Fruit fly (Drosophila melanogaster) whole organism, embryonic: Measurements from ENCODE around the gene CG32452.

Experiments used
- BtbVII ChIP-seq: fragments of 200-800 bp; sonication (Bioruptor generic); optimal IDR thresholded peaks from 3 replicates; lab custom pipeline; 2017; ENCODE audit warnings: missing biosample characterization, mild to moderate bottlenecking, missing genetic modification characterization
- CG10543 ChIP-seq: fragments of 200-800 bp; sonication (Bioruptor generic); optimal IDR thresholded peaks from 3 replicates; lab custom pipeline; 2017; ENCODE audit warnings: missing biosample characterization, mild to moderate bottlenecking, missing genetic modification characterization, moderate library complexity
- CG14710 ChIP-seq: fragments of 200-800 bp; sonication (Bioruptor generic); optimal IDR thresholded peaks from 3 replicates; lab custom pipeline; 2019; ENCODE audit warnings: missing biosample characterization, mild to moderate bottlenecking, missing genetic modification characterization, moderate library complexity
- CG15073 ChIP-seq: fragments of 200-800 bp; sonication (Bioruptor generic); optimal IDR thresholded peaks from 2 replicates; lab custom pipeline; 2016; ENCODE audit warnings: missing biosample characterization, missing genetic modification characterization
- CG15601 ChIP-seq: fragments of 200-800 bp; sonication (Bioruptor generic); optimal IDR thresholded peaks from 3 replicates; lab custom pipeline; 2019; ENCODE audit warnings: missing biosample characterization, mild to moderate bottlenecking, missing genetic modification characterization, moderate library complexity
- CG17361 ChIP-seq: fragments of 200-800 bp; sonication (Bioruptor generic); IDR thresholded peaks from 3 replicates; pipeline ENCODE4 v1.3.6; 2022; ENCODE audit warnings: missing biosample characterization, missing genetic modification characterization
- CG17568 ChIP-seq: fragments of 200-800 bp; sonication (Bioruptor generic); optimal IDR thresholded peaks from 2 replicates; lab custom pipeline; 2018; ENCODE audit warnings: missing biosample characterization, mild to moderate bottlenecking, missing genetic modification characterization, moderate library complexity
- CG2199 ChIP-seq: fragments of 200-800 bp; sonication (Bioruptor generic); IDR thresholded peaks from 3 replicates; pipeline ENCODE4 v1.3.6; 2022; ENCODE audit warnings: missing biosample characterization, missing genetic modification characterization
- CG2712 ChIP-seq: fragments of 200-800 bp; optimal IDR thresholded peaks from 3 replicates; lab custom pipeline; 2019; ENCODE audit warnings: missing biosample characterization, mild to moderate bottlenecking, missing genetic modification characterization, moderate library complexity
- CG34376 ChIP-seq: fragments of 200-800 bp; sonication (Bioruptor generic); optimal IDR thresholded peaks from 2 replicates; lab custom pipeline; 2018; ENCODE audit warnings: missing biosample characterization, mild to moderate bottlenecking, missing genetic modification characterization
- CG4360 ChIP-seq: fragments of 200-800 bp; sonication (Bioruptor generic); IDR thresholded peaks from 2 replicates; pipeline ENCODE4 v1.3.6; 2022; ENCODE audit warnings: missing biosample characterization, missing genetic modification characterization
- CG8281 ChIP-seq: fragments of 200-800 bp; sonication (Bioruptor generic); optimal IDR thresholded peaks from 2 replicates; lab custom pipeline; 2018; ENCODE audit warnings: missing biosample characterization, mild to moderate bottlenecking, missing genetic modification characterization, moderate library complexity
- CG8388 ChIP-seq: fragments of 200-800 bp; sonication (Bioruptor generic); optimal IDR thresholded peaks from 2 replicates; lab custom pipeline; 2019; ENCODE audit warnings: missing biosample characterization, mild to moderate bottlenecking, missing genetic modification characterization, moderate library complexity
- CG8944 ChIP-seq: fragments of 200-800 bp; sonication (Bioruptor generic); optimal IDR thresholded peaks from 3 replicates; lab custom pipeline; 2016; ENCODE audit warnings: missing biosample characterization, missing genetic modification characterization
- CTCF ChIP-seq: fragments of 200-800 bp; sonication (Bioruptor generic); optimal IDR thresholded peaks from 2 replicates; lab custom pipeline; 2017; ENCODE audit warnings: missing biosample characterization, mild to moderate bottlenecking, missing genetic modification characterization, moderate library complexity
- GATAe ChIP-seq: fragments of 200-800 bp; sonication (Bioruptor generic); conservative IDR thresholded peaks from 2 replicates; pipeline ENCODE4 v1.3.6; 2022; ENCODE audit warnings: missing biosample characterization, missing genetic modification characterization
- HmgZ ChIP-seq: fragments of 200-800 bp; sonication (Bioruptor generic); optimal IDR thresholded peaks from 2 replicates; lab custom pipeline; 2018; ENCODE audit warnings: missing biosample characterization, mild to moderate bottlenecking, missing genetic modification characterization
- Hr78 ChIP-seq, 2 experiments: fragments of 200-800 bp in 1 of 2; fragments of >200 bp in 1 of 2; sonication (Bioruptor generic) in 1 of 2; optimal IDR thresholded peaks; 2 replicates each; lab custom pipeline; 2017 to 2019; ENCODE audit warnings: missing biosample characterization in 2 of 2, missing genetic modification characterization in 2 of 2, mild to moderate bottlenecking in 1 of 2, moderate library complexity in 1 of 2
- Lhr ChIP-seq: fragments of 200-800 bp; sonication (Bioruptor generic); optimal IDR thresholded peaks from 3 replicates; lab custom pipeline; 2017; ENCODE audit warnings: mild to moderate bottlenecking, missing biosample characterization, missing genetic modification reagents, missing genetic modification characterization
- Med ChIP-seq: fragments of 200-800 bp; sonication (Bioruptor generic); peaks from one replicate; lab custom pipeline; 2016; ENCODE audit warnings: missing biosample characterization, missing genetic modification characterization, mild to moderate bottlenecking, inconsistent platforms, moderate library complexity
- Pdp1 ChIP-seq, 2 experiments: fragments of 200-800 bp; sonication (Bioruptor generic); optimal IDR thresholded peaks; 3 replicates each; lab custom pipeline; 2016; ENCODE audit warnings: missing biosample characterization in 2 of 2, missing genetic modification characterization in 2 of 2, mild to moderate bottlenecking in 1 of 2, moderate library complexity in 1 of 2
- Six4 ChIP-seq: fragments of 200-800 bp; sonication (Bioruptor generic); optimal IDR thresholded peaks from 2 replicates; lab custom pipeline; 2016; ENCODE audit warnings: missing biosample characterization, missing genetic modification characterization
- Trl ChIP-seq, 3 experiments: fragments of >200 bp in 2 of 3; fragments of 200-800 bp in 1 of 3; sonication (Bioruptor generic) in 1 of 3; optimal IDR thresholded peaks; 2 replicates in 1 of 3; 3 replicates in 2 of 3; lab custom pipeline; 2016 to 2017; ENCODE audit warnings: missing biosample characterization in 1 of 3, missing genetic modification characterization in 1 of 3
- Vsx1 ChIP-seq: fragments of 200-800 bp; sonication (Bioruptor generic); optimal IDR thresholded peaks from 2 replicates; lab custom pipeline; 2017; ENCODE audit warnings: missing biosample characterization, mild to moderate bottlenecking, missing genetic modification characterization, missing genetic modification reagents
- Xrp1 ChIP-seq: fragments of 200-800 bp; sonication (Bioruptor generic); IDR thresholded peaks from 2 replicates; pipeline ENCODE4 v1.3.6; 2022; ENCODE audit warnings: missing biosample characterization, missing genetic modification characterization
- amos ChIP-seq: fragments of 200-800 bp; sonication (Bioruptor generic); IDR thresholded peaks from 2 replicates; pipeline ENCODE4 v1.3.6; 2022; ENCODE audit warnings: missing biosample characterization, missing genetic modification characterization; ENCODE audit not compliant: partially characterized antibody
- chinmo ChIP-seq: fragments of 200-800 bp; sonication (Bioruptor generic); IDR thresholded peaks from 4 replicates; pipeline ENCODE4 v1.3.6; 2022; ENCODE audit warnings: missing biosample characterization, missing genetic modification characterization; ENCODE audit not compliant: partially characterized antibody
- disco-r ChIP-seq: fragments of 200-800 bp; sonication (Bioruptor generic); optimal IDR thresholded peaks from 2 replicates; lab custom pipeline; 2016; ENCODE audit warnings: missing biosample characterization, missing genetic modification characterization
- exex ChIP-seq: fragments of 200-800 bp; sonication (Bioruptor generic); optimal IDR thresholded peaks from 4 replicates; lab custom pipeline; 2018; ENCODE audit warnings: missing biosample characterization, mild to moderate bottlenecking, missing genetic modification characterization, moderate library complexity
- grn ChIP-seq: fragments of 200-800 bp; sonication (Bioruptor generic); optimal IDR thresholded peaks from 3 replicates; lab custom pipeline; 2017; ENCODE audit warnings: missing biosample characterization, missing genetic modification characterization
- hkb ChIP-seq, 2 experiments: fragments of 200-800 bp in 1 of 2; fragments of >200 bp in 1 of 2; sonication (Bioruptor generic) in 1 of 2; IDR thresholded peaks in 1 of 2; optimal IDR thresholded peaks in 1 of 2; 2 replicates each; pipeline versions ENCODE4 v1.3.6 to Lab custom; 2017 to 2022; ENCODE audit warnings: missing biosample characterization in 1 of 2, missing genetic modification characterization in 1 of 2
- hth ChIP-seq: fragments of >200 bp; optimal IDR thresholded peaks from 2 replicates; lab custom pipeline; 2017; ENCODE audit warnings: inconsistent platforms
- lab ChIP-seq: fragments of 200-800 bp; sonication (Bioruptor generic); optimal IDR thresholded peaks from 3 replicates; lab custom pipeline; 2017; ENCODE audit warnings: missing biosample characterization, missing genetic modification characterization, mild to moderate bottlenecking, moderate library complexity, missing genetic modification reagents
- lilli ChIP-seq: fragments of 200-800 bp; sonication (Bioruptor generic); optimal IDR thresholded peaks from 3 replicates; lab custom pipeline; 2016; ENCODE audit warnings: missing biosample characterization, missing genetic modification characterization
- lmd ChIP-seq: fragments of 200-800 bp; sonication (Bioruptor generic); IDR thresholded peaks from 2 replicates; pipeline ENCODE4 v1.3.6; 2022; ENCODE audit warnings: missing biosample characterization, missing genetic modification characterization
- mirr ChIP-seq: fragments of 200-800 bp; sonication (Bioruptor generic); optimal IDR thresholded peaks from 3 replicates; lab custom pipeline; 2018; ENCODE audit warnings: missing biosample characterization, mild to moderate bottlenecking, missing genetic modification characterization
- phol ChIP-seq: fragments of 200-800 bp; sonication (Bioruptor generic); optimal IDR thresholded peaks from 3 replicates; lab custom pipeline; 2018; ENCODE audit warnings: missing biosample characterization, mild to moderate bottlenecking, missing genetic modification characterization, moderate library complexity
- psq ChIP-seq: fragments of 200-800 bp; sonication (Bioruptor generic); optimal IDR thresholded peaks from 2 replicates; lab custom pipeline; 2017; ENCODE audit warnings: missing biosample characterization, missing genetic modification characterization
- pum ChIP-seq: fragments of 200-800 bp; sonication (Bioruptor generic); optimal IDR thresholded peaks from 2 replicates; lab custom pipeline; 2016; ENCODE audit warnings: missing biosample characterization, missing genetic modification characterization
- scrt ChIP-seq: fragments of 200-800 bp; sonication (Bioruptor generic); optimal IDR thresholded peaks from 2 replicates; lab custom pipeline; 2018; ENCODE audit warnings: missing biosample characterization, mild to moderate bottlenecking, missing genetic modification characterization, moderate library complexity
- sd ChIP-seq: fragments of 200-800 bp; sonication (Bioruptor generic); optimal IDR thresholded peaks from 3 replicates; lab custom pipeline; 2018; ENCODE audit warnings: missing biosample characterization, mild to moderate bottlenecking, missing genetic modification characterization, moderate library complexity
- sug ChIP-seq: fragments of 200-800 bp; optimal IDR thresholded peaks from 2 replicates; lab custom pipeline; 2019; ENCODE audit warnings: missing biosample characterization, mild to moderate bottlenecking, missing genetic modification characterization, moderate library complexity
- tx ChIP-seq: fragments of 200-800 bp; sonication (Bioruptor generic); optimal IDR thresholded peaks from 2 replicates; lab custom pipeline; 2016; ENCODE audit warnings: missing biosample characterization, missing genetic modification characterization

The CG32452 gene

dm6 chr3L:22670174-22670573, 47.4 kb upstream of the CG32452 start (continued):
- TF ChIP-seq lilli (GFP tag; lab: Kevin White, UChicago) (no peak), Pdp1 (GFP tag; optimal IDR thresholded peaks at IDR 0.05; lab: Kevin White, UChicago) (peak in 1 of 2 experiments; percentile 90), amos (GFP tag; lab: Robert Waterston, UW) (no peak), Trl (optimal IDR thresholded peaks at IDR 0.05; lab: Kevin White, UChicago) (no peak), Trl (GFP tag; optimal IDR thresholded peaks at IDR 0.05; lab: Kevin White, UChicago) (no peak), CG17361 (GFP tag; lab: Robert Waterston, UW) (no peak), sug (tag; lab: Kevin White, UChicago) (peak; percentile 46), hth (lab: Kevin White, UChicago) (no peak), exex (peak; percentile 74), sd (tag; lab: Kevin White, UChicago) (peak; percentile 83), lmd (GFP tag; lab: Robert Waterston, UW) (no peak), tx (GFP tag; lab: Kevin White, UChicago) (no peak), HmgZ (peak; percentile 6)

DNA sequence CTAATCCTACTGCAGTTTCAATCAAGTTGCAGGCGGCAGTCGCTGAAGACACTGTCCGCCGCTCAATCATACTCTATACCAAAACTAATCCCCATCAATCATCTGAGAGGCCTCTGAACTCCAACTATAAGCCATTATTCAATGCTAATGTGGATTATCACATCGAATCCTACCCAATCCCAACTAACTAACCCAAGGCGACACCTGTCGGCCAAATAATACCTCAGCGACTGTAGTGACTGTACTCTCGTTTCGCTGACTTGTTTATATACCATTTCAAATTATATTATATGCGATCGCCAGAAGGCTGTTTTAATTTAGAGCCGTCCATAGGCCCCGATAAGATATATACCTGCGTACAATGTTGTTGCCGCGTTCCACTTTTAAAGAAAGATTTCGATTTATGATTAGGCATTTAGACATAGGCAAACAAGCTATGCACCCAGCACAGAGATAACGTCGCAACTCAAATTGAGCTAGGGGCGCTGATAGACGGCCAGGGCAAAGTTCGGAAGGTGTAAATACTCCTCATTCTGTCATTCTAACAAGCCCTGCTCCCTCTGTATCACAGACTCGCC, 45.7 kb upstream of the CG32452 start:
- TF ChIP-seq CG17568 (GFP tag; lab: Kevin White, UChicago) (no peak), CG34376 (GFP tag; lab: Kevin White, UChicago) (peak; percentile 55), lab (GFP tag; lab: Kevin White, UChicago) (peak; percentile 41), exex (peak; percentile 89), psq (GFP tag; lab: Kevin White, UChicago) (no peak), Med (peak; percentile 36), mirr (GFP tag; lab: Kevin White, UChicago) (peak; percentile 90), HmgZ (peak; percentile 30), BtbVII (GFP tag; lab: Kevin White, UChicago) (peak; percentile 1), CG4360 (GFP tag; lab: Robert Waterston, UW) (peak; percentile 42; the same call in 1 of the 2 replicates), sug (tag; lab: Kevin White, UChicago) (peak; percentile 57), Xrp1 (GFP tag; lab: Robert Waterston, UW) (no peak), chinmo (peak; percentile 59; the same call in 1 of the 4 replicates), Hr78 (GFP tag; optimal IDR thresholded peaks at IDR 0.05; lab: Kevin White, UChicago) (peak in 1 of 2 experiments; percentile 68), CG10543 (GFP tag; lab: Kevin White, UChicago) (peak; percentile 39), CTCF (GFP tag; lab: Kevin White, UChicago) (peak; percentile 84), pum (GFP tag; lab: Kevin White, UChicago) (no peak), CG8281 (peak; percentile 47), disco-r (GFP tag; lab: Kevin White, UChicago) (no peak), sd (tag; lab: Kevin White, UChicago) (peak; percentile 58), Six4 (GFP tag; lab: Kevin White, UChicago) (no peak), Vsx1 (GFP tag; lab: Kevin White, UChicago) (peak; percentile 4), grn (GFP tag; lab: Kevin White, UChicago) (peak; percentile 96), CG2712 (tag; lab: Kevin White, UChicago) (no peak), GATAe (GFP tag; lab: Robert Waterston, UW) (peak; percentile 25; the same call in 1 of the 2 replicates)
- TF ChIP-seq, all 482 proteins: peak for 18

DNA sequence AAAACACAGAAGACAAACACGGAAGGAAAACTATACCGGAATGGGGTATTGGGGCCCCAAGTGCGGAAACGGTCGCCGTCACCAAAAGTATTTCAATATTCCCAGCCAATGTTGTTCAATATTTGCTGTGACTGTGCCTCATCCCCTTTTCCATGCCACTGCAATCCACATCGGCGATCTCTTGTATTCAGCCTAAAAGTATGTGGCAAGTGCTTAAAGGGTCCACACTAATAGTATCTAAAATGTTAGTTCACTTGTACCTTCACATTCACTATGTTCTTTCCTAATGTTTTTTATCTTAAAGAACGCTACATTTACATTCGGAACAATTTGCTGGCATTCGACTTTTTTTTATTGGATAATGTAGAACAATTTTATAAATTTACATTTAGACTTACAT, 36.6 kb upstream of the CG32452 start:
- TF ChIP-seq CG2199 (GFP tag; lab: Robert Waterston, UW) (peak; percentile 70; the same call in 2 of the 3 replicates), phol (tag; lab: Kevin White, UChicago) (no peak), CTCF (GFP tag; lab: Kevin White, UChicago) (peak; percentile 62), hkb (optimal IDR thresholded peaks at IDR 0.05; lab: Kevin White, UChicago) (no peak), hkb (GFP tag; IDR thresholded peaks at IDR 0.05; lab: Robert Waterston, UW) (no peak), CG15073 (GFP tag; lab: Kevin White, UChicago) (peak; percentile 73), CG14710 (tag; lab: Kevin White, UChicago) (peak; percentile 11), grn (GFP tag; lab: Kevin White, UChicago) (peak; percentile 71), Lhr (no peak), CG15601 (tag; lab: Kevin White, UChicago) (peak; percentile 83), CG8944 (GFP tag; lab: Kevin White, UChicago) (no peak), scrt (no peak), CG8388 (GFP tag; lab: Kevin White, UChicago) (peak; percentile 75)
- TF ChIP-seq, all 482 proteins: peak for 7
